Worm (Caenorhabditis elegans) whole organism, L4 larva: Measurements from ENCODE around the gene C09E10.3.
A peak's percentile ranks its signal among the peaks of the same experiment; 100 is the strongest.

ENCODE experiments used
- F44E2.7 ChIP-seq: fragments of 200-800 bp; sonication (Bioruptor generic); IDR thresholded peaks from 2 replicates; pipeline ENCODE4 v2.1.2; 2022; ENCODE audit warnings: missing genetic modification characterization, missing compliant biosample characterization
- T20F7.1 ChIP-seq: fragments of 200-800 bp; sonication (Bioruptor generic); optimal IDR thresholded peaks from 2 replicates; lab custom pipeline; 2018; ENCODE audit warnings: mild to moderate bottlenecking, missing genetic modification characterization, missing compliant biosample characterization
- T26A8.4 ChIP-seq: fragments of 200-800 bp; sonication (Bioruptor generic); IDR thresholded peaks from 2 replicates; pipeline ENCODE4 v1.3.6; 2022; ENCODE audit warnings: missing genetic modification characterization, missing compliant biosample characterization
- Y105C5A.15 ChIP-seq: fragments of 200-800 bp; sonication (Bioruptor generic); IDR thresholded peaks from 2 replicates; pipeline ENCODE4 v1.3.6; 2022; ENCODE audit warnings: missing genetic modification characterization, missing compliant biosample characterization
- Y48G9A.11 ChIP-seq: fragments of 200-800 bp; sonication (Bioruptor generic); IDR thresholded peaks from 2 replicates; pipeline ENCODE4 v1.3.6; 2022; ENCODE audit warnings: missing genetic modification reagents, missing genetic modification characterization, missing compliant biosample characterization
- Y5F2A.4 ChIP-seq: fragments of 200-800 bp; sonication (Bioruptor generic); optimal IDR thresholded peaks from 2 replicates; lab custom pipeline; 2018; ENCODE audit warnings: mild to moderate bottlenecking, missing genetic modification characterization, missing compliant biosample characterization
- ZK337.2 ChIP-seq: fragments of 200-800 bp; sonication (Bioruptor generic); IDR thresholded peaks from 2 replicates; pipeline ENCODE4 v1.3.6; 2022; ENCODE audit warnings: missing genetic modification reagents, missing genetic modification characterization, missing compliant biosample characterization
- ZK546.5 ChIP-seq, 2 experiments: sonication (generic microtip); optimal IDR thresholded peaks; 2 replicates each; lab custom pipeline; 2017; ENCODE audit warnings: missing biosample characterization in 2 of 2, missing genetic modification characterization in 2 of 2
- aha-1 ChIP-seq: fragments of 150-350 bp; peaks from one replicate; lab custom pipeline; 2014; ENCODE audit warnings: missing biosample characterization, missing genetic modification characterization
- ama-1 ChIP-seq: fragments of 150-350 bp; optimal IDR thresholded peaks from 2 replicates; lab custom pipeline; 2014; ENCODE audit warnings: inconsistent platforms, mixed read lengths
- ceh-28 ChIP-seq: fragments of 150-350 bp; optimal IDR thresholded peaks from 2 replicates; lab custom pipeline; 2014; ENCODE audit warnings: missing biosample characterization, missing genetic modification reagents, missing genetic modification characterization
- ceh-44 ChIP-seq: fragments of 200-800 bp; sonication (Bioruptor generic); IDR thresholded peaks from 2 replicates; pipeline ENCODE4 v1.3.6; 2022; ENCODE audit warnings: missing genetic modification reagents, missing genetic modification characterization, missing compliant biosample characterization
- ceh-62 ChIP-seq: sonication (generic microtip); optimal IDR thresholded peaks from 2 replicates; lab custom pipeline; 2017; ENCODE audit warnings: missing biosample characterization, missing genetic modification characterization
- ces-1 ChIP-seq: fragments of 150-350 bp; sonication (generic microtip); optimal IDR thresholded peaks from 4 replicates; lab custom pipeline; 2014; ENCODE audit warnings: missing biosample characterization, missing genetic modification reagents, missing genetic modification characterization
- ctbp-1 ChIP-seq: fragments of 200-800 bp; sonication (Bioruptor generic); IDR thresholded peaks from 2 replicates; pipeline ENCODE4 v1.3.6; 2022; ENCODE audit warnings: missing genetic modification reagents, missing genetic modification characterization, missing compliant biosample characterization
- daf-16 ChIP-seq, 3 experiments: sonication (generic microtip); optimal IDR thresholded peaks; 2 replicates each; lab custom pipeline; 2016 to 2017; ENCODE audit warnings: missing genetic modification characterization in 3 of 3, missing genetic modification reagents in 3 of 3, mild to moderate bottlenecking in 2 of 3, missing compliant biosample characterization in 2 of 3, missing biosample characterization in 1 of 3, moderate library complexity in 1 of 3
- daf-19 ChIP-seq: fragments of 200-800 bp; sonication (Bioruptor generic); conservative IDR thresholded peaks from 2 replicates; pipeline ENCODE4 v1.3.6; 2022; ENCODE audit warnings: missing genetic modification characterization, missing compliant biosample characterization
- dmd-6 ChIP-seq: fragments of 200-800 bp; sonication (Bioruptor generic); IDR thresholded peaks from 2 replicates; pipeline ENCODE4 v1.3.6; 2022; ENCODE audit warnings: missing genetic modification reagents, missing genetic modification characterization, missing compliant biosample characterization
- dmd-9 ChIP-seq: fragments of 200-800 bp; sonication (Bioruptor generic); IDR thresholded peaks from 2 replicates; pipeline ENCODE4 v1.3.6; 2022; ENCODE audit warnings: missing genetic modification reagents, missing genetic modification characterization, missing compliant biosample characterization
- dve-1 ChIP-seq: sonication (generic microtip); optimal IDR thresholded peaks from 2 replicates; lab custom pipeline; 2017; ENCODE audit warnings: antibody characterized with exemption, mild to moderate bottlenecking, missing genetic modification characterization, missing compliant biosample characterization; ENCODE audit not compliant: insufficient read depth
- fkh-10 ChIP-seq: fragments of 150-350 bp; optimal IDR thresholded peaks from 2 replicates; lab custom pipeline; 2014; ENCODE audit warnings: missing biosample characterization, missing genetic modification reagents, missing genetic modification characterization
- fos-1 ChIP-seq: fragments of 150-350 bp; optimal IDR thresholded peaks from 2 replicates; lab custom pipeline; 2014; ENCODE audit warnings: missing biosample characterization, missing genetic modification characterization
- gei-8 ChIP-seq: fragments of 200-800 bp; sonication (Bioruptor generic); optimal IDR thresholded peaks from 2 replicates; lab custom pipeline; 2018; ENCODE audit warnings: mild to moderate bottlenecking, missing genetic modification characterization, missing compliant biosample characterization
- hif-1 ChIP-seq, 2 experiments: sonication (generic microtip); optimal IDR thresholded peaks; 2 replicates each; lab custom pipeline; 2016 to 2017; ENCODE audit warnings: missing compliant biosample characterization in 2 of 2, missing genetic modification characterization in 2 of 2, missing genetic modification reagents in 2 of 2, missing genotype in 2 of 2, mild to moderate bottlenecking in 1 of 2
- hlh-30 ChIP-seq: sonication (generic microtip); optimal IDR thresholded peaks from 2 replicates; lab custom pipeline; 2017; ENCODE audit warnings: antibody characterized with exemption, mild to moderate bottlenecking, missing genetic modification characterization, missing compliant biosample characterization; ENCODE audit not compliant: insufficient read depth
- hmg-1.1 ChIP-seq: fragments of 200-800 bp; sonication (Bioruptor generic); IDR thresholded peaks from 2 replicates; pipeline ENCODE4 v1.3.6; 2022; ENCODE audit warnings: missing genetic modification reagents, missing genetic modification characterization, missing compliant biosample characterization
- lim-7 ChIP-seq: fragments of 200-800 bp; sonication (Bioruptor generic); IDR thresholded peaks from 2 replicates; pipeline ENCODE4 v1.3.6; 2022; ENCODE audit warnings: missing genetic modification characterization, missing compliant biosample characterization
- lin-29 ChIP-seq: fragments of 200-800 bp; sonication (Bioruptor generic); IDR thresholded peaks from 2 replicates; pipeline ENCODE4 v1.3.6; 2022; ENCODE audit warnings: missing genetic modification reagents, missing genetic modification characterization, missing compliant biosample characterization
- lin-38 ChIP-seq: fragments of 200-800 bp; sonication (Bioruptor generic); IDR thresholded peaks from 2 replicates; pipeline ENCODE4 v1.3.6; 2022; ENCODE audit warnings: missing genetic modification reagents, missing genetic modification characterization, missing compliant biosample characterization
- madf-5 ChIP-seq, 2 experiments: fragments of 200-800 bp; sonication (Bioruptor generic); IDR thresholded peaks; 2 replicates each; pipeline ENCODE4 v1.3.6; 2022; ENCODE audit warnings: missing compliant biosample characterization in 2 of 2, missing genetic modification characterization in 2 of 2
- mep-1 ChIP-seq: fragments of 150-350 bp; sonication (generic microtip); optimal IDR thresholded peaks from 3 replicates; lab custom pipeline; 2014; ENCODE audit warnings: missing biosample characterization, missing genetic modification characterization
- mxl-3 ChIP-seq: fragments of 200-800 bp; sonication (Bioruptor generic); optimal IDR thresholded peaks from 2 replicates; lab custom pipeline; 2018; ENCODE audit warnings: mild to moderate bottlenecking, missing genetic modification characterization, missing compliant biosample characterization
- nhr-102 ChIP-seq: sonication (generic microtip); optimal IDR thresholded peaks from 2 replicates; lab custom pipeline; 2016; ENCODE audit warnings: mild to moderate bottlenecking, missing genetic modification characterization, moderate library complexity, missing compliant biosample characterization
- nhr-25 ChIP-seq: sonication (generic microtip); optimal IDR thresholded peaks from 2 replicates; lab custom pipeline; 2017; ENCODE audit warnings: missing genetic modification characterization, mild to moderate bottlenecking, missing compliant biosample characterization, antibody characterized with exemption, moderate library complexity, borderline replicate concordance; ENCODE audit not compliant: insufficient read depth
- nhr-28 ChIP-seq: fragments of 150-350 bp; optimal IDR thresholded peaks from 2 replicates; lab custom pipeline; 2014; ENCODE audit warnings: missing biosample characterization, missing genetic modification characterization
- nhr-48 ChIP-seq: sonication (generic microtip); optimal IDR thresholded peaks from 2 replicates; lab custom pipeline; 2016; ENCODE audit warnings: mild to moderate bottlenecking, missing genetic modification characterization, missing compliant biosample characterization
- nhr-6 ChIP-seq: fragments of 150-350 bp; optimal IDR thresholded peaks from 2 replicates; lab custom pipeline; 2014; ENCODE audit warnings: missing biosample characterization, missing genetic modification characterization
- nhr-77 ChIP-seq: fragments of 150-350 bp; optimal IDR thresholded peaks from 2 replicates; lab custom pipeline; 2014; ENCODE audit warnings: missing biosample characterization, missing genetic modification characterization
- pha-4 ChIP-seq, 2 experiments: fragments of 150-350 bp in 1 of 2; fragments of 200-800 bp in 1 of 2; sonication (Bioruptor generic) in 1 of 2; IDR thresholded peaks in 1 of 2; optimal IDR thresholded peaks in 1 of 2; 2 replicates each; pipeline versions ENCODE4 v1.3.6 to Lab custom; 2014 to 2022; ENCODE audit warnings: missing genetic modification characterization in 2 of 2, missing genetic modification reagents in 2 of 2, missing biosample characterization in 1 of 2, missing compliant biosample characterization in 1 of 2
- php-3 ChIP-seq: fragments of 200-800 bp; sonication (Bioruptor generic); IDR thresholded peaks from 2 replicates; pipeline ENCODE4 v1.3.6; 2022; ENCODE audit warnings: missing genetic modification reagents, missing genetic modification characterization, missing compliant biosample characterization
- sdz-12 ChIP-seq: fragments of 200-800 bp; sonication (Bioruptor generic); optimal IDR thresholded peaks from 2 replicates; lab custom pipeline; 2018; ENCODE audit warnings: mild to moderate bottlenecking, missing genetic modification characterization, missing compliant biosample characterization
- snpc-1.2 ChIP-seq: fragments of 200-800 bp; sonication (Bioruptor generic); IDR thresholded peaks from 2 replicates; pipeline ENCODE4 v1.3.6; 2022; ENCODE audit warnings: missing genetic modification reagents, missing genetic modification characterization, missing compliant biosample characterization
- tag-97 ChIP-seq: fragments of 200-800 bp; sonication (Bioruptor generic); IDR thresholded peaks from 2 replicates; pipeline ENCODE4 v1.3.6; 2022; ENCODE audit warnings: missing genetic modification characterization, missing compliant biosample characterization
- unc-130 ChIP-seq: sonication (generic microtip); optimal IDR thresholded peaks from 2 replicates; lab custom pipeline; 2016; ENCODE audit warnings: missing genetic modification reagents, missing genetic modification characterization, missing compliant biosample characterization
- unc-39 ChIP-seq: sonication (generic microtip); optimal IDR thresholded peaks from 2 replicates; lab custom pipeline; 2017; ENCODE audit warnings: missing biosample characterization, missing genetic modification characterization
- zfp-3 ChIP-seq: fragments of 200-800 bp; sonication (Bioruptor generic); conservative IDR thresholded peaks from 2 replicates; pipeline ENCODE4 v1.3.6; 2022; ENCODE audit warnings: missing genetic modification reagents, missing genetic modification characterization, missing compliant biosample characterization
- zip-11 ChIP-seq: fragments of 200-800 bp; sonication (Bioruptor generic); IDR thresholded peaks from 2 replicates; pipeline ENCODE4 v1.3.6; 2022; ENCODE audit warnings: missing genetic modification characterization, missing compliant biosample characterization

C09E10.3 gene

DNA sequence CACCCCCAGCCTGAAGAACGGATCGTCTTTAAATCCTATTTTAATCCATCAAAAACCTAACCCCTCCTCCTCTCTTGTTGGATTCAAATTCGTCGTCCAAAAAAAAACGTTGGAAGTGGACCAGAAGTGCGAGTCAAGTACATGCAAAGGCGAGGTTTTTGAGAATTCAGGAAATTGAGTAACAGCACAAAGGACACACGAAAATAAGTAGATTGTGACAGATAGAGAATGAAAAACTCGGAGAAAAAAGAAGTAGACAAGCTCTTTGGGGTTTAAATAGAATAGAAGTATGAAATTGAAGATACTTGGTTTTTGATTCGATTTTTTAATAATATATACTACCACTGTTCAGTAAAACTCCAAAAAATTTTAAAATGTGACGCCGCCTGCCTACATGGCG, 23.5 kb upstream of the C09E10.3 start:
- TF ChIP-seq ces-1 (GFP tag; lab: Kevin White, UChicago) (peak; percentile 36), T26A8.4 (GFP tag; lab: Robert Waterston, UW) (no peak), ctbp-1 (peak; percentile 41; the same call in 1 of the 2 replicates), fkh-10 (GFP tag; lab: Kevin White, UChicago) (peak; percentile 89)

DNA sequence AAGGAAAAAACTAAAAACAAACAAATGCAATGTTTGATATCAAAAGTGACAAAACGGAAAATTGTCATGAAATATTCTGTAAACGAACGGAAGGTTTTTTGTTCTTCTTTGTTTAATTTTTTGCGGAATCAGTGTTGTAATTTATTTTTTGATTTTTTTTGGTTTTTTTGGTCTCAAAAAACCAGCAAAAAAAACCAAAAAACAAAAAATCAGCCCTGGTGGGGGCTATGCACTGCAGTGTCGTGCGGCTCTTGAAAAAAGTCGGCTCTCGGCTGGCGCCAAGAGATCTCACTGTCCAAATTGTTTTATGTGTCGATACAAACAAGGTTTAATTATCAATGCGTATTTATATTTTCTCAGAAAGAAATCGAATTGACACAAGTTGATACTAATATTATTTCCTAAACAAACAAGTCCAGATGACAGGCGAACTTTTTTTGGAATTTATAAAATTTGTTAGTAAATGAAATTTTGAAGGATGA, 21.3 kb upstream of the C09E10.3 start:
- peak; percentile 65 for TF ChIP-seq ama-1 (lab: Kevin White, UChicago)
- TF ChIP-seq hif-1 (tag; optimal IDR thresholded peaks at IDR 0.05; lab: Kevin White, UChicago), result peak in 1 of 2 experiments; percentile 5
- 0 out of 2 replicates have a peak, but pooled peaks have one; percentile 43 for TF ChIP-seq Y105C5A.15 (GFP tag; lab: Robert Waterston, UW)
- TF ChIP-seq dve-1, result peak; percentile 66
- no peak for TF ChIP-seq nhr-6 (tag; lab: Kevin White, UChicago)
- TF ChIP-seq hlh-30 (tag; lab: Kevin White, UChicago), result no peak
- peak; percentile 38 for TF ChIP-seq lin-38 (GFP tag; lab: Robert Waterston, UW)
- peak; percentile 40; the same call in 1 of the 2 replicates for TF ChIP-seq pha-4 (GFP tag; IDR thresholded peaks at IDR 0.05; lab: Robert Waterston, UW)
- no peak for TF ChIP-seq pha-4 (tag; optimal IDR thresholded peaks at IDR 0.05; lab: Kevin White, UChicago)
- peak; percentile 91 for TF ChIP-seq zfp-3 (GFP tag; lab: Robert Waterston, UW)
- TF ChIP-seq mxl-3 (GFP tag; lab: Kevin White, UChicago), result no peak
- no peak for TF ChIP-seq unc-39 (tag; lab: Kevin White, UChicago)
- TF ChIP-seq unc-130, result no peak
- no peak for TF ChIP-seq Y48G9A.11
- no peak for TF ChIP-seq ceh-28 (tag; lab: Kevin White, UChicago)
- peak; percentile 28 for TF ChIP-seq mep-1 (tag; lab: Kevin White, UChicago)
- peak; percentile 38 for TF ChIP-seq Y5F2A.4 (GFP tag; lab: Kevin White, UChicago)
- peak; percentile 45; the same call in 1 of the 2 replicates for TF ChIP-seq dmd-9 (GFP tag; lab: Robert Waterston, UW)
- no peak for TF ChIP-seq madf-5 (GFP tag; IDR thresholded peaks at IDR 0.05; lab: Robert Waterston, UW)
- TF ChIP-seq sdz-12 (GFP tag; lab: Kevin White, UChicago), result peak; percentile 70
- TF ChIP-seq lin-29 (GFP tag; lab: Robert Waterston, UW), result no peak
- no peak for TF ChIP-seq nhr-48 (tag; lab: Kevin White, UChicago)
- TF ChIP-seq nhr-77 (tag; lab: Kevin White, UChicago), result peak; percentile 52
- TF ChIP-seq ZK337.2, result no peak
- TF ChIP-seq gei-8 (GFP tag; lab: Kevin White, UChicago), result peak; percentile 38
- TF ChIP-seq fos-1, result no peak
- peak; percentile 40 for TF ChIP-seq aha-1 (tag; lab: Kevin White, UChicago)
- TF ChIP-seq nhr-102, result peak; percentile 73
- peak; percentile 13 for TF ChIP-seq nhr-28 (tag; lab: Kevin White, UChicago)
- no peak for TF ChIP-seq nhr-25
- TF ChIP-seq ctbp-1, result peak; percentile 12; the same call in 1 of the 2 replicates
- TF ChIP-seq dmd-6 (GFP tag; lab: Robert Waterston, UW), result peak; percentile 39; the same call in 1 of the 2 replicates
- 0 out of 2 replicates have a peak, but pooled peaks have one; percentile 28 for TF ChIP-seq snpc-1.2 (GFP tag; lab: Robert Waterston, UW)
- no peak for TF ChIP-seq ZK546.5 (tag; optimal IDR thresholded peaks at IDR 0.05; lab: Kevin White, UChicago)
- no peak for TF ChIP-seq ceh-44 (GFP tag; lab: Robert Waterston, UW)
- no peak for TF ChIP-seq tag-97 (GFP tag; lab: Robert Waterston, UW)
- no peak for TF ChIP-seq ceh-62
- peak; percentile 55; the same call in 1 of the 2 replicates for TF ChIP-seq php-3 (GFP tag; lab: Robert Waterston, UW)
- TF ChIP-seq zip-11, result no peak
- no peak for TF ChIP-seq daf-19 (GFP tag; lab: Robert Waterston, UW)
- peak; percentile 15; the same call in 1 of the 2 replicates for TF ChIP-seq hmg-1.1
- no peak for TF ChIP-seq daf-16 (GFP tag; optimal IDR thresholded peaks at IDR 0.05; lab: Kevin White, UChicago)
- peak; percentile 31 for TF ChIP-seq daf-16 (tag; optimal IDR thresholded peaks at IDR 0.05; lab: Kevin White, UChicago)
- TF ChIP-seq lim-7, result 0 out of 2 replicates have a peak, but pooled peaks have one; percentile 53
- no peak for TF ChIP-seq F44E2.7
- peak; percentile 10 for TF ChIP-seq T20F7.1 (GFP tag; lab: Kevin White, UChicago)
